Fruit fly (Drosophila melanogaster) whole organism, embryonic: ENCODE results near the gene CG17687.

ENCODE experiments used
- Blimp-1 ChIP-seq: fragments of 200-800 bp; sonication (Bioruptor generic); optimal IDR thresholded peaks from 3 replicates; lab custom pipeline; 2018; ENCODE audit warnings: missing biosample characterization, missing genetic modification characterization, mild to moderate bottlenecking, moderate library complexity, missing genetic modification reagents
- CG11560 ChIP-seq: fragments of 200-800 bp; sonication (Bioruptor generic); IDR thresholded peaks from 3 replicates; pipeline ENCODE4 v1.3.6; 2022; ENCODE audit warnings: missing biosample characterization, missing genetic modification characterization
- CG12071 ChIP-seq: fragments of 200-800 bp; sonication (Bioruptor generic); optimal IDR thresholded peaks from 3 replicates; lab custom pipeline; 2018; ENCODE audit warnings: missing biosample characterization, mild to moderate bottlenecking, missing genetic modification characterization
- CG1602 ChIP-seq: fragments of 200-800 bp; sonication (Bioruptor generic); optimal IDR thresholded peaks from 3 replicates; lab custom pipeline; 2016; ENCODE audit warnings: missing biosample characterization, missing genetic modification characterization
- CG18011 ChIP-seq: fragments of 200-800 bp; sonication (Bioruptor generic); optimal IDR thresholded peaks from 2 replicates; lab custom pipeline; 2017; ENCODE audit warnings: missing biosample characterization, missing genetic modification characterization, mild to moderate bottlenecking, moderate library complexity, missing genotype
- CG31224 ChIP-seq: fragments of 200-800 bp; sonication (Bioruptor generic); IDR thresholded peaks from 2 replicates; pipeline ENCODE4 v1.3.6; 2022; ENCODE audit warnings: missing biosample characterization, missing genetic modification characterization
- CG4730 ChIP-seq: fragments of 200-800 bp; sonication (Bioruptor generic); IDR thresholded peaks from 2 replicates; pipeline ENCODE4 v1.3.6; 2022; ENCODE audit warnings: missing biosample characterization, missing genetic modification characterization
- TFAM ChIP-seq: fragments of 200-800 bp; sonication (Bioruptor generic); optimal IDR thresholded peaks from 2 replicates; lab custom pipeline; 2017; ENCODE audit warnings: missing biosample characterization, missing genetic modification characterization, inconsistent platforms
- ab ChIP-seq: fragments of 200-800 bp; sonication (Bioruptor generic); optimal IDR thresholded peaks from 2 replicates; lab custom pipeline; 2016; ENCODE audit warnings: missing biosample characterization, missing genetic modification characterization
- br ChIP-seq: fragments of >200 bp; optimal IDR thresholded peaks from 2 replicates; lab custom pipeline; 2017
- cwo ChIP-seq: fragments of 200-800 bp; sonication (Bioruptor generic); optimal IDR thresholded peaks from 3 replicates; lab custom pipeline; 2017; ENCODE audit warnings: missing biosample characterization, missing genetic modification characterization, mild to moderate bottlenecking, moderate library complexity, missing genetic modification reagents
- da ChIP-seq: fragments of 200-800 bp; sonication (Bioruptor generic); optimal IDR thresholded peaks from 2 replicates; lab custom pipeline; 2016; ENCODE audit warnings: missing biosample characterization, missing genetic modification characterization
- fd96Cb ChIP-seq: fragments of 200-800 bp; sonication (Bioruptor generic); optimal IDR thresholded peaks from 2 replicates; lab custom pipeline; 2018; ENCODE audit warnings: missing biosample characterization, mild to moderate bottlenecking, missing genetic modification characterization, moderate library complexity
- twi ChIP-seq: fragments of 200-800 bp; optimal IDR thresholded peaks from 2 replicates; lab custom pipeline; 2019; ENCODE audit warnings: missing biosample characterization, mild to moderate bottlenecking, missing genetic modification characterization, moderate library complexity

dm6 chr3L:13312250-13312649, 36.6 kb upstream of the CG17687 start:
- TF ChIP-seq br (no peak), twi (no peak), fd96Cb (tag; lab: Kevin White, UChicago) (no peak), CG1602 (GFP tag; lab: Kevin White, UChicago) (no peak), CG11560 (no peak), CG12071 (GFP tag; lab: Kevin White, UChicago) (no peak), Blimp-1 (GFP tag; lab: Kevin White, UChicago) (no peak), CG18011 (GFP tag; lab: Kevin White, UChicago) (no peak), CG4730 (no peak), TFAM (GFP tag; lab: Kevin White, UChicago) (no peak), da (GFP tag; lab: Kevin White, UChicago) (no peak), ab (GFP tag; lab: Kevin White, UChicago) (no peak), CG31224 (GFP tag; lab: Robert Waterston, UW) (no peak), cwo (GFP tag; lab: Kevin White, UChicago) (no peak)
